Fruit fly (Drosophila melanogaster): ENCODE measurements around the gene Rcd-1.

Gene Rcd-1

DNA sequence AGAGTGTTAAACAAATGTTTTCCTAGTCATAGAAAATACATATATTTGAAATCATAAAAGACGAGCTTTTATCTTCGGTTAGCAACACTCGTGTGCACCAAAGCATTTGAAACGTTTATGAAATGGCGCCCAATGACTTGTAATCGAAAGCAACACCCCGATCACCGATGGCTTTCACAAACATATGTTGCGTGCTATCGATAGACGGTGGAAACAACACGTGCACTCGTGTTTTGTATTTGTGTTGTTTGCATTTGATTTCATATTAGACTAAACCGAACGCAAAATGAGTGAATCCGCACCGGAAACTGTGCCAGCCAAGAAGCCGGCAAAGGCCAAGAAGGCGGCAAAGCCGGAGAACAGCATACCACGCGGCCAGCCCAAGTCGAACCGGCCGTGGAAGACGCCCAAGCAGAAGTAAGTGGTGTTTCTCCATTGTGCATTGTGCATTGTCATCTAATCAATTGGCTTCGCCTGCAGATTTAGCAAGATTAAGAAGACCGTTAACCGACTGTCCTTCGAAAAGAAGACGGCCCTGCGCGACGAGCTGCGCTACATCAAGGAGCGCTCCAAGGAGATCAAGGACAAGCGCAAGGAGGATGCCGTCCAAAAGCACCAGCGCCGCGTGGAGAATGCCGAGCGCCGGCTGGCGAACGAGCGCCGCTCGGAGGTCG, 22.4 kb upstream of the Rcd-1 start, which contains the start of gene CG14210:
CG14210 (plus strand) TSS at position 207 of the 674 bp plus-strand sequence.
- TF ChIP-seq Sox102F (GFP tag; optimal IDR thresholded peaks at IDR 0.05) (no peak), jigr1 (GFP tag; IDR thresholded peaks at IDR 0.05) (no peak), Doc3 (GFP tag; IDR thresholded peaks at IDR 0.05; ENCODE audit: partially characterized antibody) (peak; percentile 49; the same call in 2 of the 3 replicates), crp (GFP tag; optimal IDR thresholded peaks at IDR 0.05) (peak; percentile 3 to 84), fd102C (GFP tag; optimal IDR thresholded peaks at IDR 0.05) (no peak), phol (tag; optimal IDR thresholded peaks at IDR 0.05) (no peak), Max (GFP tag; optimal IDR thresholded peaks at IDR 0.05) (peak; percentile 69), CG11085 (GFP tag; IDR thresholded peaks at IDR 0.05) (no peak), pfk (GFP tag; optimal IDR thresholded peaks at IDR 0.05) (peak; percentile 70), Side (GFP tag; optimal IDR thresholded peaks at IDR 0.05) (no peak), CG11398 (GFP tag; optimal IDR thresholded peaks at IDR 0.05) (no peak), CG32767 (GFP tag; IDR thresholded peaks at IDR 0.05) (no peak), Dp (GFP tag; optimal IDR thresholded peaks at IDR 0.05) (peak; percentile 84), CG2678 (tag; optimal IDR thresholded peaks at IDR 0.05) (no peak), Dll (GFP tag; IDR thresholded peaks at IDR 0.05; ENCODE audit: partially characterized antibody) (peak; percentile 62; the same call in 3 of the 4 replicates), bcd (GFP tag; optimal IDR thresholded peaks at IDR 0.05) (no peak), CG18764 (GFP tag; optimal IDR thresholded peaks at IDR 0.05) (no peak), CG13296 (GFP tag; optimal IDR thresholded peaks at IDR 0.05) (no peak), trh (GFP tag; optimal IDR thresholded peaks at IDR 0.05) (no peak), Jarid2 (GFP tag; optimal IDR thresholded peaks at IDR 0.05) (no peak), ind (GFP tag; optimal IDR thresholded peaks at IDR 0.05) (no peak), CG12236 (GFP tag; optimal IDR thresholded peaks at IDR 0.05) (no peak), CG17186 (GFP tag; optimal IDR thresholded peaks at IDR 0.05) (peak; percentile 37), vnd (GFP tag; IDR thresholded peaks at IDR 0.05; ENCODE audit: partially characterized antibody) (peak; percentile 65), row (GFP tag; IDR thresholded peaks at IDR 0.05) (no peak), CG31365 (tag; optimal IDR thresholded peaks at IDR 0.05) (no peak), CG5180 (GFP tag; optimal IDR thresholded peaks at IDR 0.05) (no peak), CG34224 (GFP tag; IDR thresholded peaks at IDR 0.05; ENCODE audit: partially characterized antibody) (peak; percentile 73), grn (GFP tag; optimal IDR thresholded peaks at IDR 0.05) (no peak), CrebB (tag; optimal IDR thresholded peaks at IDR 0.05) (no peak), CG15073 (GFP tag; optimal IDR thresholded peaks at IDR 0.05) (no peak), CG6175 (GFP tag; IDR thresholded peaks at IDR 0.05) (no peak), grau (tag; optimal IDR thresholded peaks at IDR 0.05) (no peak), CG15011 (GFP tag; optimal IDR thresholded peaks at IDR 0.05) (no peak), CG2712 (tag; optimal IDR thresholded peaks at IDR 0.05) (no peak), Taf1 (GFP tag; IDR thresholded peaks at IDR 0.05) (no peak), CG6689 (GFP tag; IDR thresholded peaks at IDR 0.05) (no peak), dysf (GFP tag; IDR thresholded peaks at IDR 0.05) (no peak), stwl (tag; optimal IDR thresholded peaks at IDR 0.05) (peak; percentile 40), CG16813 (GFP tag; IDR thresholded peaks at IDR 0.05; ENCODE audit: partially characterized antibody) (peak; percentile 62), CG12104 (GFP tag; optimal IDR thresholded peaks at IDR 0.05) (no peak), CG4617 (GFP tag; optimal IDR thresholded peaks at IDR 0.05; ENCODE audit: borderline replicate concordance) (no peak), chinmo (GFP tag; IDR thresholded peaks at IDR 0.05; ENCODE audit: partially characterized antibody) (0 out of 4 replicates have a peak, but pooled peaks have one; percentile 55), hbn (GFP tag; IDR thresholded peaks at IDR 0.05; ENCODE audit: partially characterized antibody) (peak; percentile 60), org-1 (GFP tag; optimal IDR thresholded peaks at IDR 0.05) (no peak), Camta (GFP tag; optimal IDR thresholded peaks at IDR 0.05) (no peak), trem (tag; optimal IDR thresholded peaks at IDR 0.05) (peak; percentile 45), CG12391 (tag; optimal IDR thresholded peaks at IDR 0.05) (no peak), disco-r (GFP tag; optimal IDR thresholded peaks at IDR 0.05) (no peak)

All from whole organism, embryonic.